Worm (Caenorhabditis elegans): ENCODE results near the gene F18A11.3.

DNA sequence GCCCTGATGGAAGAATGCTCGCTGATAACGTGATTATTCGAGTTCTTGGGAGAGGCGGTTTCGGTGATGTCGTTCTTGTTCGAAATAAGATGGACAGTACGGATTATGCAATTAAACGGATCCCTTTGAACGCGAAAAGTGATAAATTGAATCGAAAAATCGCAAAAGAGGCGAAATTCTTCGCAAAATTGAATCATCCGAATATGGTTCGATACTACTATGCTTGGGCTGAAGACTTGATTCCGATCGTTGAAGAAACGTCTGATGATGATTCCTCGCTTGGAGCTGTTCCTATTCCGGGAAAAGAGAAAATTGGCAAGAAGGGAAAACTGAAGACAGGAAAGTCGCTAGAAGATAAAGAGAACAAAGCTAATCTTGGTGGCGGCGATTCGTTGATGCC lies 49.3 kb upstream of the F18A11.3 start:
- TF ChIP-seq peb-1 (tag; optimal IDR thresholded peaks at IDR 0.05): no peak
- no peak for TF ChIP-seq lin-13 (GFP tag; optimal IDR thresholded peaks at IDR 0.05)
- no peak for TF ChIP-seq ceh-82 (tag; optimal IDR thresholded peaks at IDR 0.05)
- TF ChIP-seq elt-1 (tag; optimal IDR thresholded peaks at IDR 0.05): no peak
- no peak for TF ChIP-seq nhr-10 (tag; optimal IDR thresholded peaks at IDR 0.05)
- no peak for TF ChIP-seq ztf-4 (tag; optimal IDR thresholded peaks at IDR 0.05)
- TF ChIP-seq ama-1 (optimal IDR thresholded peaks at IDR 0.05): no peak
- no peak for TF ChIP-seq nhr-6 (tag; optimal IDR thresholded peaks at IDR 0.05)
- no peak for TF ChIP-seq F13H6.1 (tag; optimal IDR thresholded peaks at IDR 0.05)
- TF ChIP-seq sma-3 (GFP tag; optimal IDR thresholded peaks at IDR 0.05): no peak

Measured in whole organism, L2 larva.